Worm (Caenorhabditis elegans) whole organism, midembryonic: Measurements from ENCODE around the gene rabr-2.

Experiments
- T22C8.4 ChIP-seq: fragments of 200-800 bp; sonication (Bioruptor generic); IDR thresholded peaks from 2 replicates; pipeline ENCODE4 v1.3.6; 2022; ENCODE audit warnings: missing genetic modification characterization, missing compliant biosample characterization
- cog-1 ChIP-seq: sonication (generic microtip); optimal IDR thresholded peaks from 2 replicates; lab custom pipeline; 2016; ENCODE audit warnings: missing genetic modification characterization, missing compliant biosample characterization
- flt-1 ChIP-seq: fragments of 200-800 bp; sonication (Bioruptor generic); IDR thresholded peaks from 2 replicates; pipeline ENCODE4 v1.3.6; 2022; ENCODE audit warnings: missing genetic modification characterization, missing compliant biosample characterization
- klf-2 ChIP-seq: fragments of 200-800 bp; sonication (Bioruptor generic); conservative IDR thresholded peaks from 2 replicates; pipeline ENCODE4 v1.3.6; 2022; ENCODE audit warnings: missing genetic modification reagents, missing genetic modification characterization, missing compliant biosample characterization
- med-1 ChIP-seq: sonication (generic microtip); optimal IDR thresholded peaks from 2 replicates; lab custom pipeline; 2017; ENCODE audit warnings: missing genetic modification characterization, mild to moderate bottlenecking, missing compliant biosample characterization, antibody characterized with exemption, missing genetic modification reagents; ENCODE audit not compliant: insufficient read depth
- ref-1 ChIP-seq: fragments of 200-800 bp; sonication (Bioruptor generic); conservative IDR thresholded peaks from 2 replicates; pipeline ENCODE4 v1.3.6; 2022; ENCODE audit warnings: missing genetic modification reagents, missing genetic modification characterization, missing compliant biosample characterization
- tab-1 ChIP-seq: fragments of 200-800 bp; sonication (Bioruptor generic); IDR thresholded peaks from 2 replicates; pipeline ENCODE4 v1.3.6; 2022; ENCODE audit warnings: missing genetic modification characterization, missing compliant biosample characterization
- ztf-29 ChIP-seq: fragments of 200-800 bp; sonication (Bioruptor generic); IDR thresholded peaks from 2 replicates; pipeline ENCODE4 v1.3.6; 2022; ENCODE audit warnings: missing genetic modification reagents, missing genetic modification characterization, missing compliant biosample characterization

DNA sequence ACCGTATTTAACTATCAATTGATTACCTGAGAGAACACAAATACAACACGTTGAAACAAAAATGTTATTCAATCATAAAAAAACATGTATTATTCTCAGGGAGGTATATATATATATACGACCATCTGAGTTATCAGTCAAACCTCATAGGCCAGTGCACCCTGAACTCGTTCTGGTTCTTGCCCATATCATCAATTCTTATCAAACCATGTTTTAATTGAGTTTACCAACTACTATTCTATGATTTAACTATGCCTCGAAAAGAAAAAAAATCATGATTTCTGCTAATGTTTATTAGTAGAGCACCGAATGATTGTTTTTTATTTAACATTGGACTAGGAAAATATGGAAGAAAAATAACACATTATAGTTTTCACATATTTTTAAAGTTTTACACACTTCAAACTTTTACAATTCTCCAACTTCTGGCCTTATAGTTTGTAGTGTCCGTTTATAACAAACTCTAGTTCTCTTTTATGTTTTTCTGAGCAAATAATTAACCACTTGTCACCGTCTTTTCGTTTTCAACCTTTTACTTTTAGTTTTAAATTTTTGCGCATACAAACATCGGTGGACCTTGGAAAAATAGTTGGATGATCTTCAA is 50.8 kb downstream of the rabr-2 start:
- TF ChIP-seq cog-1 (tag; lab: Kevin White, UChicago), result no peak
- no peak for TF ChIP-seq ztf-29 (GFP tag; lab: Robert Waterston, UW)
- no peak for TF ChIP-seq ref-1
- no peak for TF ChIP-seq klf-2 (GFP tag; lab: Robert Waterston, UW)
- TF ChIP-seq med-1 (GFP tag; lab: Kevin White, UChicago), result no peak
- TF ChIP-seq T22C8.4 (GFP tag; lab: Robert Waterston, UW), result no peak
- TF ChIP-seq flt-1 (GFP tag; lab: Robert Waterston, UW), result no peak
- TF ChIP-seq tab-1 (GFP tag; lab: Robert Waterston, UW), result no peak
